Worm (Caenorhabditis elegans): ENCODE results near the gene sumv-1.

Gene sumv-1

DNA sequence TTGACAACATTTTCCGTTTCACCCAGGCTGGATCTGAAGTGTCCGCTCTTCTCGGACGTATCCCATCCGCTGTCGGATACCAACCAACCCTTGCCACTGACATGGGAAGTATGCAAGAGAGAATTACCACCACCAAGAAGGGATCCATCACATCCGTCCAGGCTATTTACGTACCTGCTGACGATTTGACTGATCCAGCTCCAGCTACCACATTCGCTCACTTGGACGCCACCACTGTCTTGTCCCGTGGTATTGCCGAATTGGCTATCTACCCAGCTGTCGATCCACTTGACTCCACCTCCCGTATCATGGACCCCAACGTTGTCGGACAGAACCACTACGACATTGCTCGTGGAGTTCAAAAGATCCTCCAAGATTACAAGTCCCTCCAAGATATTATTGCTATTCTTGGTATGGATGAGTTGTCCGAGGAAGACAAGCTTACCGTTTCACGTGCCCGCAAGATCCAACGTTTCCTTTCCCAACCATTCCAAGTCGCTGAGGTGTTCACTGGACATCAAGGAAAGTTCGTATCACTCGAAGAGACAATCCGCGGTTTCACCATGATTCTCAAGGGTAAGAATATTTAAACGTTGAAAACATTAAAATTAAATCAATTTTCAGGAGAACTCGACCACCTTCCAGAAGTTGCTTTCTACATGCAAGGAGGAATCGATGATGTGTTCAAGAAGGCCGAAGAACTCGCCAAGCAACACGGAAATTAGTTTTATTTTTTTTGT lies 24.3 kb downstream of the sumv-1 start:
- TF ChIP-seq egl-27 (tag; optimal IDR thresholded peaks at IDR 0.05) = no peak
- no peak for TF ChIP-seq mdl-1 (tag; optimal IDR thresholded peaks at IDR 0.05)
- TF ChIP-seq pha-4 (tag; optimal IDR thresholded peaks at IDR 0.05) = no peak
- TF ChIP-seq nhr-43 (tag; optimal IDR thresholded peaks at IDR 0.05; ENCODE audit: poor library complexity, severe bottlenecking) = no peak
- TF ChIP-seq ceh-82 (tag; optimal IDR thresholded peaks at IDR 0.05) = no peak
- no peak for TF ChIP-seq nhr-25 (tag; optimal IDR thresholded peaks at IDR 0.05)
- TF ChIP-seq lin-15B (tag; optimal IDR thresholded peaks at IDR 0.05) = no peak
- no peak for TF ChIP-seq tbx-2 (tag; optimal IDR thresholded peaks at IDR 0.05)

DNA sequence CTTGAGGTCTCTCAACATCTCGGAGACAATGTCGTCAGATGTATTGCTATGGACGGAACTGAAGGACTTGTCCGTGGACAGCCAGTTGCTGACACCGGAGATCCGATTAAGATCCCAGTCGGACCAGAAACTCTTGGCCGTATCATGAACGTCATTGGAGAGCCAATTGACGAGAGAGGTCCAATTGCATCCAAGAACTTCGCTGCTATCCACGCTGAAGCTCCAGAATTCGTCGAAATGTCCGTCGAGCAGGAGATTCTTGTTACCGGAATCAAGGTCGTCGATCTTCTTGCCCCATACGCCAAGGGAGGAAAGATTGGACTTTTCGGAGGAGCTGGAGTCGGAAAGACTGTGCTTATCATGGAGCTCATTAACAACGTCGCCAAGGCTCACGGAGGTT lies 25.1 kb downstream of the sumv-1 start:
- no peak for TF ChIP-seq R02D3.7 (tag; optimal IDR thresholded peaks at IDR 0.05)
- TF ChIP-seq nhr-43 (tag; optimal IDR thresholded peaks at IDR 0.05; ENCODE audit: poor library complexity, severe bottlenecking) = no peak
- no peak for TF ChIP-seq sea-2 (GFP tag; optimal IDR thresholded peaks at IDR 0.05)
- no peak for TF ChIP-seq nhr-77 (tag; optimal IDR thresholded peaks at IDR 0.05)
- TF ChIP-seq nhr-76 (tag; optimal IDR thresholded peaks at IDR 0.05) = no peak
- TF ChIP-seq unc-39 (tag; optimal IDR thresholded peaks at IDR 0.05) = no peak
- no peak for TF ChIP-seq nhr-28 (tag; optimal IDR thresholded peaks at IDR 0.05)
- TF ChIP-seq lin-39 (tag; optimal IDR thresholded peaks at IDR 0.05) = no peak
- TF ChIP-seq ceh-82 (tag; optimal IDR thresholded peaks at IDR 0.05) = no peak

DNA sequence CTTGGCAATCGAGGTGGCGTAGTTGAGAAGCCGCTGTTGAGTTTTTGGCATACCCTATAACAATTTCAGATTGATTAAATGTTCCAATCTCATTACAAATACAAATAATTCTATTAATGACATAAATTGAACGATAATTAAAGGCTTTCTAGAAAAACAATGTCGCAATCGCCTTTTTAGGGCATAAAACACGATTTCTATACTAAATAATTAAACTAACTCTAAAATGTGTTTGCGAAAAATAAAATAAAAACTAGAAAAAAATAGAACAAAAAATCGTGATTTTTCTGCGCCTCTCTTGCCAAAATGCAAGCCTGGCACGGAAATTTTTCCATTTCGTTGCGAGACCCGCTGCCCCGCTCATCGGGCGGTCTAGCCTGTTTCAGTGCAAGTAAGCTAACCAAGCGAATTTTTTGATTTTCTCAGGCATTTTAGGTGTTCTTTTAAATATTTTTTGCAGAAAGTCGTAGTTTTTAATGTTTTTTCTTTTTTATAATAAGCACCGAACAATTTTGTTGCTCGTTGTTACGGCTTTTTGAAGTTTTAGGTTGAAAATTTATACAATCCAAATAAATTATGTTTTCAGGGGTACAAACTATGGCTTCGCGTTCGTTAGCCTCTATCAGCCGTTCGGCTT lies 26.0 kb downstream of the sumv-1 start, which contains the start of the genes C34E10.12, C34E10.10 and atp-2:
Gene C34E10.12 (minus strand): TSS at position 51 of the 637 bp plus-strand sequence.
Gene C34E10.10 (minus strand): TSS at position 54 of the 637 bp plus-strand sequence.
Gene atp-2 (plus strand): TSS at position 587 of the 637 bp plus-strand sequence.
- TF ChIP-seq fkh-10 (GFP tag; optimal IDR thresholded peaks at IDR 0.05) = peak; percentile 33
- TF ChIP-seq ztf-11 (tag; optimal IDR thresholded peaks at IDR 0.05) = no peak
- peak; percentile 94 for TF ChIP-seq lin-39 (tag; optimal IDR thresholded peaks at IDR 0.05)
- peak; percentile 30 for TF ChIP-seq nhr-11 (tag; optimal IDR thresholded peaks at IDR 0.05)
- TF ChIP-seq ama-1 (optimal IDR thresholded peaks at IDR 0.05) = peak; percentile 42
- TF ChIP-seq ceh-9 (tag; optimal IDR thresholded peaks at IDR 0.05) = no peak
- TF ChIP-seq jun-1 (tag; optimal IDR thresholded peaks at IDR 0.05) = peak; percentile 2
- TF ChIP-seq mml-1 (tag; optimal IDR thresholded peaks at IDR 0.05) = no peak
- TF ChIP-seq zag-1 (tag; optimal IDR thresholded peaks at IDR 0.05) = no peak
- no peak for TF ChIP-seq nhr-67 (tag; optimal IDR thresholded peaks at IDR 0.05)
- TF ChIP-seq daf-12 (tag; optimal IDR thresholded peaks at IDR 0.05) = no peak
- TF ChIP-seq sea-2 (GFP tag; optimal IDR thresholded peaks at IDR 0.05) = no peak
- peak; percentile 80 for TF ChIP-seq nhr-43 (tag; optimal IDR thresholded peaks at IDR 0.05; ENCODE audit: poor library complexity, severe bottlenecking)
- TF ChIP-seq pha-4 (tag; optimal IDR thresholded peaks at IDR 0.05) = peak; percentile 97
- peak; percentile 93 for TF ChIP-seq nfya-1 (tag; optimal IDR thresholded peaks at IDR 0.05; ENCODE audit: insufficient read depth)
- no peak for TF ChIP-seq egl-27 (tag; optimal IDR thresholded peaks at IDR 0.05)
- peak; percentile 42 for TF ChIP-seq pqm-1 (tag; optimal IDR thresholded peaks at IDR 0.05)
- TF ChIP-seq aly-2 (tag; optimal IDR thresholded peaks at IDR 0.05) = no peak
- no peak for TF ChIP-seq ceh-16 (tag; optimal IDR thresholded peaks at IDR 0.05)
- TF ChIP-seq tbx-2 (tag; optimal IDR thresholded peaks at IDR 0.05) = peak; percentile 29
- peak; percentile 91 for TF ChIP-seq hmg-11 (tag; optimal IDR thresholded peaks at IDR 0.05)
- peak; percentile 50 for TF ChIP-seq R02D3.7 (tag; optimal IDR thresholded peaks at IDR 0.05)
- no peak for TF ChIP-seq ceh-28 (tag; optimal IDR thresholded peaks at IDR 0.05)
- no peak for TF ChIP-seq nhr-77 (tag; optimal IDR thresholded peaks at IDR 0.05)
- TF ChIP-seq ztf-4 (tag; optimal IDR thresholded peaks at IDR 0.05) = peak; percentile 25
- no peak for TF ChIP-seq unc-62 (GFP tag; optimal IDR thresholded peaks at IDR 0.05)
- TF ChIP-seq nhr-12 (tag; optimal IDR thresholded peaks at IDR 0.05) = no peak
- no peak for TF ChIP-seq nhr-76 (tag; optimal IDR thresholded peaks at IDR 0.05)
- TF ChIP-seq fos-1 (tag; optimal IDR thresholded peaks at IDR 0.05) = no peak
- peak; percentile 57 for TF ChIP-seq skn-1 (tag; optimal IDR thresholded peaks at IDR 0.05)
- TF ChIP-seq egl-5 (tag; optimal IDR thresholded peaks at IDR 0.05) = peak; percentile 88
- peak; percentile 9 for TF ChIP-seq ceh-82 (tag; optimal IDR thresholded peaks at IDR 0.05)
- TF ChIP-seq mdl-1 (tag; optimal IDR thresholded peaks at IDR 0.05) = no peak
- TF ChIP-seq ZK546.5 (tag; optimal IDR thresholded peaks at IDR 0.05) = no peak
- peak; percentile 40 for TF ChIP-seq snpc-4 (tag; optimal IDR thresholded peaks at IDR 0.05)
- TF ChIP-seq nhr-25 (tag; optimal IDR thresholded peaks at IDR 0.05) = peak; percentile 78
- no peak for TF ChIP-seq unc-39 (tag; optimal IDR thresholded peaks at IDR 0.05)
- TF ChIP-seq elt-1 (tag; optimal IDR thresholded peaks at IDR 0.05) = no peak
- no peak for TF ChIP-seq nhr-237 (tag; optimal IDR thresholded peaks at IDR 0.05)
- peak; percentile 77 for TF ChIP-seq lsy-12 (tag; optimal IDR thresholded peaks at IDR 0.05)
- TF ChIP-seq elt-2 (tag; optimal IDR thresholded peaks at IDR 0.05) = peak; percentile 62
- no peak for TF ChIP-seq eor-1 (tag; optimal IDR thresholded peaks at IDR 0.05)
- TF ChIP-seq lin-15B (tag; optimal IDR thresholded peaks at IDR 0.05) = peak; percentile 95
- peak; percentile 92 for TF ChIP-seq nhr-23 (tag; optimal IDR thresholded peaks at IDR 0.05)
- TF ChIP-seq elt-3 (tag; optimal IDR thresholded peaks at IDR 0.05) = no peak
